Fruit fly (Drosophila melanogaster) whole organism, embryonic: ENCODE data around the gene CG5079.
A peak's percentile ranks its signal among the peaks of the same experiment; 100 is the strongest.

Source experiments
- ATbp ChIP-seq: fragments of 200-800 bp; sonication (Bioruptor generic); optimal IDR thresholded peaks from 2 replicates; lab custom pipeline; 2017; ENCODE audit warnings: missing biosample characterization, mild to moderate bottlenecking, missing genetic modification characterization, missing genetic modification reagents
- CG10267 ChIP-seq: fragments of 200-800 bp; sonication (Bioruptor generic); optimal IDR thresholded peaks from 2 replicates; lab custom pipeline; 2018; ENCODE audit warnings: missing biosample characterization, mild to moderate bottlenecking, missing genetic modification characterization, moderate library complexity
- CG12299 ChIP-seq: fragments of 200-800 bp; sonication (Bioruptor generic); optimal IDR thresholded peaks from 2 replicates; lab custom pipeline; 2018; ENCODE audit warnings: missing biosample characterization, mild to moderate bottlenecking, missing genetic modification characterization
- CG12769 ChIP-seq: fragments of 200-800 bp; sonication (Bioruptor generic); optimal IDR thresholded peaks from 2 replicates; lab custom pipeline; 2019; ENCODE audit warnings: missing biosample characterization, mild to moderate bottlenecking, missing genetic modification characterization, moderate library complexity
- CG14014 ChIP-seq: fragments of 200-800 bp; sonication (Bioruptor generic); IDR thresholded peaks from 2 replicates; pipeline ENCODE4 v1.3.6; 2022; ENCODE audit warnings: missing biosample characterization, missing genetic modification characterization
- CG14710 ChIP-seq: fragments of 200-800 bp; sonication (Bioruptor generic); optimal IDR thresholded peaks from 3 replicates; lab custom pipeline; 2019; ENCODE audit warnings: missing biosample characterization, mild to moderate bottlenecking, missing genetic modification characterization, moderate library complexity
- CG14860 ChIP-seq: fragments of 200-800 bp; sonication (Bioruptor generic); IDR thresholded peaks from 3 replicates; pipeline ENCODE4 v1.3.6; 2022; ENCODE audit warnings: missing biosample characterization, missing genetic modification characterization; ENCODE audit not compliant: partially characterized antibody
- CG14965 ChIP-seq: fragments of 200-800 bp; sonication (Bioruptor generic); optimal IDR thresholded peaks from 2 replicates; lab custom pipeline; 2016; ENCODE audit warnings: missing biosample characterization, missing genetic modification characterization, borderline replicate concordance
- CG15073 ChIP-seq: fragments of 200-800 bp; sonication (Bioruptor generic); optimal IDR thresholded peaks from 2 replicates; lab custom pipeline; 2016; ENCODE audit warnings: missing biosample characterization, missing genetic modification characterization
- CG1529 ChIP-seq: fragments of 200-800 bp; sonication (Bioruptor generic); optimal IDR thresholded peaks from 3 replicates; lab custom pipeline; 2018; ENCODE audit warnings: missing biosample characterization, missing genetic modification characterization
- CG1832 ChIP-seq: fragments of 200-800 bp; sonication (Bioruptor generic); optimal IDR thresholded peaks from 2 replicates; lab custom pipeline; 2017; ENCODE audit warnings: missing biosample characterization, mild to moderate bottlenecking, missing genetic modification characterization, inconsistent platforms
- CG18599 ChIP-seq: fragments of 200-800 bp; sonication (Bioruptor generic); optimal IDR thresholded peaks from 3 replicates; lab custom pipeline; 2017; ENCODE audit warnings: missing biosample characterization, missing genetic modification characterization, mild to moderate bottlenecking, moderate library complexity, missing genetic modification reagents
- CG2116 ChIP-seq: fragments of 200-800 bp; sonication (Bioruptor generic); optimal IDR thresholded peaks from 3 replicates; lab custom pipeline; 2018; ENCODE audit warnings: missing biosample characterization, mild to moderate bottlenecking, missing genetic modification characterization
- CG31388 ChIP-seq: fragments of 200-800 bp; sonication (Bioruptor generic); optimal IDR thresholded peaks from 2 replicates; lab custom pipeline; 2016; ENCODE audit warnings: missing biosample characterization, missing genetic modification characterization
- CG3726 ChIP-seq: fragments of 200-800 bp; sonication (Bioruptor generic); IDR thresholded peaks from 3 replicates; pipeline ENCODE4, ENCODE4 v1.3.6; 2022; ENCODE audit warnings: missing biosample characterization, missing genetic modification characterization
- CG4424 ChIP-seq: fragments of 200-800 bp; sonication (Bioruptor generic); optimal IDR thresholded peaks from 3 replicates; lab custom pipeline; 2016; ENCODE audit warnings: missing biosample characterization, missing genetic modification characterization
- CG4854 ChIP-seq: fragments of 200-800 bp; sonication (Bioruptor generic); optimal IDR thresholded peaks from 2 replicates; lab custom pipeline; 2016; ENCODE audit warnings: missing biosample characterization, missing genetic modification characterization, inconsistent platforms
- CG8089 ChIP-seq: fragments of 200-800 bp; sonication (Bioruptor generic); optimal IDR thresholded peaks from 3 replicates; lab custom pipeline; 2016; ENCODE audit warnings: missing biosample characterization, missing genetic modification characterization
- CG8765 ChIP-seq: fragments of 200-800 bp; sonication (Bioruptor generic); IDR thresholded peaks from 2 replicates; pipeline ENCODE4 v1.3.6; 2022; ENCODE audit warnings: missing biosample characterization, missing genetic modification characterization
- CG9215 ChIP-seq: fragments of 200-800 bp; sonication (Bioruptor generic); IDR thresholded peaks from 2 replicates; pipeline ENCODE4 v1.3.6; 2022; ENCODE audit warnings: missing biosample characterization, missing genetic modification characterization
- Dp ChIP-seq: fragments of 200-800 bp; sonication (Bioruptor generic); optimal IDR thresholded peaks from 2 replicates; lab custom pipeline; 2018; ENCODE audit warnings: missing biosample characterization, mild to moderate bottlenecking, missing genetic modification characterization, moderate library complexity
- HLH54F ChIP-seq: fragments of 200-800 bp; sonication (Bioruptor generic); optimal IDR thresholded peaks from 3 replicates; lab custom pipeline; 2016; ENCODE audit warnings: missing biosample characterization, missing genetic modification characterization
- Med ChIP-seq: fragments of 200-800 bp; sonication (Bioruptor generic); peaks from one replicate; lab custom pipeline; 2016; ENCODE audit warnings: missing biosample characterization, missing genetic modification characterization, mild to moderate bottlenecking, inconsistent platforms, moderate library complexity
- Mes4 ChIP-seq: fragments of 200-800 bp; sonication (Bioruptor generic); optimal IDR thresholded peaks from 2 replicates; lab custom pipeline; 2016; ENCODE audit warnings: missing biosample characterization, missing genetic modification characterization
- NK7.1 ChIP-seq: fragments of 200-800 bp; sonication (Bioruptor generic); optimal IDR thresholded peaks from 3 replicates; lab custom pipeline; 2016; ENCODE audit warnings: missing biosample characterization, missing genetic modification characterization
- Six4 ChIP-seq: fragments of 200-800 bp; sonication (Bioruptor generic); optimal IDR thresholded peaks from 2 replicates; lab custom pipeline; 2016; ENCODE audit warnings: missing biosample characterization, missing genetic modification characterization
- Spps ChIP-seq: fragments of 200-800 bp; sonication (Bioruptor generic); optimal IDR thresholded peaks from 2 replicates; lab custom pipeline; 2018; ENCODE audit warnings: missing biosample characterization, mild to moderate bottlenecking, missing genetic modification characterization
- amos ChIP-seq: fragments of 200-800 bp; sonication (Bioruptor generic); IDR thresholded peaks from 2 replicates; pipeline ENCODE4 v1.3.6; 2022; ENCODE audit warnings: missing biosample characterization, missing genetic modification characterization; ENCODE audit not compliant: partially characterized antibody
- az2 ChIP-seq: fragments of 200-800 bp; sonication (Bioruptor generic); optimal IDR thresholded peaks from 3 replicates; lab custom pipeline; 2016; ENCODE audit warnings: missing biosample characterization, missing genetic modification characterization
- bab2 ChIP-seq: fragments of 200-800 bp; sonication (Bioruptor generic); optimal IDR thresholded peaks from 2 replicates; lab custom pipeline; 2016; ENCODE audit warnings: missing biosample characterization, missing genetic modification characterization
- chif ChIP-seq, 2 experiments: fragments of 200-800 bp; sonication (Bioruptor generic); optimal IDR thresholded peaks; 3 replicates each; lab custom pipeline; 2016; ENCODE audit warnings: missing biosample characterization in 2 of 2, missing genetic modification characterization in 2 of 2
- corto ChIP-seq: fragments of 200-800 bp; sonication (Bioruptor generic); optimal IDR thresholded peaks from 2 replicates; lab custom pipeline; 2016; ENCODE audit warnings: missing biosample characterization, mild to moderate bottlenecking, missing genetic modification characterization, moderate library complexity
- dpn ChIP-seq, 2 experiments: fragments of 200-800 bp; sonication (Bioruptor generic); optimal IDR thresholded peaks; 3 replicates each; lab custom pipeline; 2016; ENCODE audit warnings: missing biosample characterization in 2 of 2, missing genetic modification characterization in 2 of 2
- gem ChIP-seq: fragments of 200-800 bp; sonication (Bioruptor generic); optimal IDR thresholded peaks from 2 replicates; lab custom pipeline; 2019; ENCODE audit warnings: missing biosample characterization, mild to moderate bottlenecking, missing genetic modification characterization, moderate library complexity
- gfzf ChIP-seq: fragments of 200-800 bp; sonication (Bioruptor generic); optimal IDR thresholded peaks from 2 replicates; lab custom pipeline; 2016; ENCODE audit warnings: missing biosample characterization, mild to moderate bottlenecking, missing genetic modification characterization, moderate library complexity
- grau ChIP-seq: fragments of 200-800 bp; optimal IDR thresholded peaks from 3 replicates; lab custom pipeline; 2019; ENCODE audit warnings: missing biosample characterization, mild to moderate bottlenecking, missing genetic modification characterization, moderate library complexity
- hkb ChIP-seq, 2 experiments: fragments of 200-800 bp in 1 of 2; fragments of >200 bp in 1 of 2; sonication (Bioruptor generic) in 1 of 2; IDR thresholded peaks in 1 of 2; optimal IDR thresholded peaks in 1 of 2; 2 replicates each; pipeline versions ENCODE4 v1.3.6 to Lab custom; 2017 to 2022; ENCODE audit warnings: missing biosample characterization in 1 of 2, missing genetic modification characterization in 1 of 2
- ind ChIP-seq: fragments of 200-800 bp; sonication (Bioruptor generic); optimal IDR thresholded peaks from 3 replicates; lab custom pipeline; 2016; ENCODE audit warnings: missing biosample characterization, missing genetic modification characterization
- otp ChIP-seq: fragments of 200-800 bp; sonication (Bioruptor generic); IDR thresholded peaks from 3 replicates; pipeline ENCODE4, ENCODE4 v1.3.6; 2022; ENCODE audit warnings: missing biosample characterization, missing genetic modification characterization
- pan ChIP-seq, 4 experiments: fragments of >200 bp in 3 of 4; fragments of 200-800 bp in 1 of 4; sonication (Bioruptor generic) in 1 of 4; optimal IDR thresholded peaks in 3 of 4; IDR thresholded peaks in 1 of 4; 2 replicates each; pipeline versions ENCODE4 v1.3.6 to Lab custom; 2017 to 2022; ENCODE audit warnings: missing biosample characterization in 2 of 4, missing genetic modification characterization in 2 of 4, mixed read lengths in 1 of 4
- pho ChIP-seq: fragments of 200-800 bp; sonication (Bioruptor generic); optimal IDR thresholded peaks from 2 replicates; lab custom pipeline; 2016; ENCODE audit warnings: missing biosample characterization, missing genetic modification characterization
- prd ChIP-seq, 3 experiments: fragments of >200 bp in 2 of 3; fragments of 200-800 bp in 1 of 3; sonication (Bioruptor generic) in 1 of 3; optimal IDR thresholded peaks in 2 of 3; IDR thresholded peaks in 1 of 3; 2 replicates in 2 of 3; 3 replicates in 1 of 3; pipeline versions ENCODE4 v1.3.6 to Lab custom; 2017 to 2022; ENCODE audit warnings: missing biosample characterization in 1 of 3, missing genetic modification characterization in 1 of 3
- row ChIP-seq: fragments of 200-800 bp; sonication (Bioruptor generic); IDR thresholded peaks from 3 replicates; pipeline ENCODE4 v1.3.6; 2022; ENCODE audit warnings: missing biosample characterization, missing genetic modification characterization
- schlank ChIP-seq: fragments of 200-800 bp; sonication (Bioruptor generic); optimal IDR thresholded peaks from 2 replicates; lab custom pipeline; 2018; ENCODE audit warnings: missing biosample characterization, mild to moderate bottlenecking, missing genetic modification characterization
- so ChIP-seq: fragments of 200-800 bp; sonication (Bioruptor generic); IDR thresholded peaks from 3 replicates; pipeline ENCODE4 v1.3.6; 2022; ENCODE audit warnings: missing biosample characterization, missing genetic modification characterization
- vvl ChIP-seq: fragments of 200-800 bp; sonication (Bioruptor generic); IDR thresholded peaks from 2 replicates; pipeline ENCODE4 v1.3.6; 2022; ENCODE audit warnings: missing biosample characterization, missing genetic modification characterization

CG5079 gene

dm6 chr3R:25661531-25662193 is 48.2 kb downstream of the CG5079 start, which contains the start of gene RASSF8 (continued):
- no peak for TF ChIP-seq CG31388 (GFP tag; lab: Kevin White, UChicago)
- no peak for TF ChIP-seq schlank (tag; lab: Kevin White, UChicago)
- TF ChIP-seq CG10267 (tag; lab: Kevin White, UChicago), result no peak
- TF ChIP-seq gem, result peak; percentile 31
- no peak for TF ChIP-seq NK7.1 (GFP tag; lab: Kevin White, UChicago)
- TF ChIP-seq CG8765, result no peak
- TF ChIP-seq CG4424 (GFP tag; lab: Kevin White, UChicago), result peak; percentile 21
- TF ChIP-seq CG1529, result no peak
- peak; percentile 29 for TF ChIP-seq Dp (GFP tag; lab: Kevin White, UChicago)
- no peak for TF ChIP-seq Spps (tag; lab: Kevin White, UChicago)

- TF ChIP-seq grau (tag; lab: Kevin White, UChicago) (peak; percentile 60), CG12769 (tag; lab: Kevin White, UChicago) (no peak), CG14014 (GFP tag; lab: Robert Waterston, UW) (peak; percentile 7; the same call in 1 of the 2 replicates), HLH54F (GFP tag; lab: Kevin White, UChicago) (no peak), Med (GFP tag; lab: Kevin White, UChicago) (peak; percentile 1), CG9215 (GFP tag; lab: Robert Waterston, UW) (no peak), ATbp (GFP tag; lab: Kevin White, UChicago) (peak; percentile 9), CG8089 (GFP tag; lab: Kevin White, UChicago) (no peak), prd (optimal IDR thresholded peaks at IDR 0.05; lab: Kevin White, UChicago) (no peak), prd (GFP tag; IDR thresholded peaks at IDR 0.05; lab: Robert Waterston, UW) (peak; percentile 26; the same call in 1 of the 3 replicates), CG15073 (GFP tag; lab: Kevin White, UChicago) (peak; percentile 5), CG14860 (GFP tag; lab: Robert Waterston, UW) (no peak), pho (no peak), otp (GFP tag; lab: Robert Waterston, UW) (peak; percentile 14; the same call in 1 of the 3 replicates), corto (no peak), bab2 (no peak), hkb (optimal IDR thresholded peaks at IDR 0.05; lab: Kevin White, UChicago) (no peak), hkb (GFP tag; IDR thresholded peaks at IDR 0.05; lab: Robert Waterston, UW) (0 out of 2 replicates have a peak, but pooled peaks have one; percentile 11), CG14710 (tag; lab: Kevin White, UChicago) (no peak), ind (peak; percentile 10), CG3726 (GFP tag; lab: Robert Waterston, UW) (no peak), dpn (GFP tag; optimal IDR thresholded peaks at IDR 0.05; lab: Kevin White, UChicago) (peak in 1 of 2 experiments; percentile 4), Mes4 (peak; percentile 15), az2 (GFP tag; lab: Kevin White, UChicago) (peak; percentile 8), CG2116 (GFP tag; lab: Kevin White, UChicago) (no peak), gfzf (no peak), CG18599 (GFP tag; lab: Kevin White, UChicago) (no peak), so (GFP tag; lab: Robert Waterston, UW) (0 out of 3 replicates have a peak, but pooled peaks have one; percentile 20), CG1832 (GFP tag; lab: Kevin White, UChicago) (no peak), chif (GFP tag; optimal IDR thresholded peaks at IDR 0.05; lab: Kevin White, UChicago) (peak in 1 of 2 experiments; percentile 9), CG4854 (GFP tag; lab: Kevin White, UChicago) (no peak), amos (GFP tag; lab: Robert Waterston, UW) (no peak), Six4 (GFP tag; lab: Kevin White, UChicago) (no peak), CG14965 (GFP tag; lab: Kevin White, UChicago) (no peak), CG4424 (GFP tag; lab: Kevin White, UChicago) (peak; percentile 27), row (GFP tag; lab: Robert Waterston, UW) (0 out of 3 replicates have a peak, but pooled peaks have one; percentile 11), pan (optimal IDR thresholded peaks at IDR 0.05; lab: Kevin White, UChicago) (no peak), pan (GFP tag; optimal IDR thresholded peaks at IDR 0.05 in 1 of 2, IDR thresholded peaks at IDR 0.05 in 1 of 2) (peak in 1 of 2 experiments; percentile 29), vvl (GFP tag; lab: Robert Waterston, UW) (0 out of 2 replicates have a peak, but pooled peaks have one; percentile 23), CG12299 (tag; lab: Kevin White, UChicago) (no peak)
These were observed 48.9 kb downstream of the CG5079 start for dm6 chr3R:25662358-25662757.
